Worm (Caenorhabditis elegans) whole organism, mixed stage, embryonic: ENCODE data around the gene gcy-5.

Source experiments
- M03D4.4 ChIP-seq: sonication (generic microtip); optimal IDR thresholded peaks from 2 replicates; lab custom pipeline; 2017; ENCODE audit warnings: mild to moderate bottlenecking, missing genetic modification characterization, missing compliant biosample characterization
- bed-3 ChIP-seq: fragments of 200-800 bp; sonication (Bioruptor generic); optimal IDR thresholded peaks from 3 replicates; lab custom pipeline; 2018; ENCODE audit warnings: mild to moderate bottlenecking, missing genetic modification characterization, moderate library complexity, missing compliant biosample characterization
- blmp-1 ChIP-seq: fragments of 150-350 bp; optimal IDR thresholded peaks from 2 replicates; lab custom pipeline; 2014; ENCODE audit warnings: missing biosample characterization, missing genetic modification characterization
- ceh-39 ChIP-seq: fragments of 150-350 bp; optimal IDR thresholded peaks from 2 replicates; lab custom pipeline; 2014; ENCODE audit warnings: missing biosample characterization, missing genetic modification characterization
- ceh-43 ChIP-seq: fragments of 200-800 bp; sonication (Bioruptor generic); optimal IDR thresholded peaks from 2 replicates; lab custom pipeline; 2018; ENCODE audit warnings: mild to moderate bottlenecking, missing genetic modification characterization, moderate library complexity, missing compliant biosample characterization
- ces-1 ChIP-seq: fragments of 150-350 bp; optimal IDR thresholded peaks from 2 replicates; lab custom pipeline; 2014; ENCODE audit warnings: missing biosample characterization, missing genetic modification reagents, missing genetic modification characterization
- cnd-1 ChIP-seq: fragments of 200-800 bp; sonication (Bioruptor generic); optimal IDR thresholded peaks from 2 replicates; lab custom pipeline; 2018; ENCODE audit warnings: mild to moderate bottlenecking, missing genetic modification characterization, missing compliant biosample characterization
- drap-1 ChIP-seq: fragments of 200-800 bp; sonication (Bioruptor generic); optimal IDR thresholded peaks from 3 replicates; lab custom pipeline; 2018; ENCODE audit warnings: mild to moderate bottlenecking, missing genetic modification characterization, missing compliant biosample characterization
- elt-1 ChIP-seq: sonication (generic microtip); optimal IDR thresholded peaks from 2 replicates; lab custom pipeline; 2017; ENCODE audit warnings: missing genetic modification characterization, mild to moderate bottlenecking, missing compliant biosample characterization, antibody characterized with exemption, moderate library complexity, borderline replicate concordance; ENCODE audit not compliant: insufficient read depth
- elt-3 ChIP-seq: fragments of 150-350 bp; optimal IDR thresholded peaks from 2 replicates; lab custom pipeline; 2014; ENCODE audit warnings: missing biosample characterization, missing genetic modification characterization
- flh-1 ChIP-seq: fragments of 200-800 bp; sonication (Bioruptor generic); optimal IDR thresholded peaks from 2 replicates; lab custom pipeline; 2018; ENCODE audit warnings: mild to moderate bottlenecking, missing genetic modification characterization, moderate library complexity, missing compliant biosample characterization
- ham-2 ChIP-seq: fragments of 200-800 bp; sonication (Bioruptor generic); optimal IDR thresholded peaks from 2 replicates; lab custom pipeline; 2018; ENCODE audit warnings: mild to moderate bottlenecking, missing genetic modification characterization, missing compliant biosample characterization
- hlh-1 ChIP-seq: fragments of 150-350 bp; optimal IDR thresholded peaks from 2 replicates; lab custom pipeline; 2014; ENCODE audit warnings: missing biosample characterization, missing genetic modification reagents, missing genetic modification characterization
- lin-13 ChIP-seq: fragments of 150-350 bp; optimal IDR thresholded peaks from 2 replicates; lab custom pipeline; 2014; ENCODE audit warnings: missing biosample characterization, missing genetic modification characterization
- lin-32 ChIP-seq: fragments of 200-800 bp; sonication (Bioruptor generic); optimal IDR thresholded peaks from 2 replicates; lab custom pipeline; 2018; ENCODE audit warnings: mild to moderate bottlenecking, missing genetic modification characterization, missing compliant biosample characterization
- mep-1 ChIP-seq: fragments of 150-350 bp; optimal IDR thresholded peaks from 2 replicates; lab custom pipeline; 2017; ENCODE audit warnings: missing biosample characterization, missing genetic modification reagents, missing genetic modification characterization, inconsistent platforms
- mls-2 ChIP-seq: sonication (generic microtip); optimal IDR thresholded peaks from 2 replicates; lab custom pipeline; 2016; ENCODE audit warnings: mild to moderate bottlenecking, missing genetic modification characterization, moderate library complexity, missing compliant biosample characterization
- nhr-12 ChIP-seq: fragments of 150-350 bp; optimal IDR thresholded peaks from 2 replicates; lab custom pipeline; 2014; ENCODE audit warnings: missing biosample characterization, missing genetic modification characterization
- nhr-2 ChIP-seq: fragments of 150-350 bp; optimal IDR thresholded peaks from 2 replicates; lab custom pipeline; 2014; ENCODE audit warnings: missing biosample characterization, missing genetic modification characterization
- nhr-237 ChIP-seq: fragments of 150-350 bp; optimal IDR thresholded peaks from 2 replicates; lab custom pipeline; 2014; ENCODE audit warnings: missing biosample characterization, missing genetic modification characterization
- nhr-28 ChIP-seq: fragments of 150-350 bp; optimal IDR thresholded peaks from 2 replicates; lab custom pipeline; 2014; ENCODE audit warnings: missing biosample characterization, missing genetic modification characterization
- nhr-76 ChIP-seq: sonication (generic microtip); optimal IDR thresholded peaks from 2 replicates; lab custom pipeline; 2017; ENCODE audit warnings: missing biosample characterization, missing genetic modification characterization
- pha-4 ChIP-seq: fragments of 150-350 bp; optimal IDR thresholded peaks from 2 replicates; lab custom pipeline; 2018; ENCODE audit warnings: missing biosample characterization, missing genetic modification reagents, missing genetic modification characterization
- sem-2 ChIP-seq: fragments of 200-800 bp; sonication (Bioruptor generic); optimal IDR thresholded peaks from 2 replicates; lab custom pipeline; 2018; ENCODE audit warnings: mild to moderate bottlenecking, missing genetic modification characterization, missing compliant biosample characterization
- snpc-4 ChIP-seq: fragments of 150-350 bp; optimal IDR thresholded peaks from 2 replicates; lab custom pipeline; 2014; ENCODE audit warnings: missing biosample characterization, missing genetic modification characterization
- sptf-1 ChIP-seq: sonication (generic microtip); optimal IDR thresholded peaks from 2 replicates; lab custom pipeline; 2017; ENCODE audit warnings: mild to moderate bottlenecking, missing genetic modification characterization, moderate library complexity, missing compliant biosample characterization
- tbx-8 ChIP-seq: fragments of 200-800 bp; sonication (Bioruptor generic); optimal IDR thresholded peaks from 2 replicates; lab custom pipeline; 2018; ENCODE audit warnings: mild to moderate bottlenecking, missing genetic modification characterization, moderate library complexity, missing compliant biosample characterization
- unc-120 ChIP-seq: sonication (generic microtip); optimal IDR thresholded peaks from 2 replicates; lab custom pipeline; 2017; ENCODE audit warnings: missing genetic modification characterization, missing compliant biosample characterization; ENCODE audit not compliant: poor library complexity, severe bottlenecking
- unc-62 ChIP-seq: fragments of 150-350 bp; optimal IDR thresholded peaks from 2 replicates; lab custom pipeline; 2014; ENCODE audit warnings: missing biosample characterization, missing genetic modification reagents, missing genetic modification characterization

The gcy-5 gene

DNA sequence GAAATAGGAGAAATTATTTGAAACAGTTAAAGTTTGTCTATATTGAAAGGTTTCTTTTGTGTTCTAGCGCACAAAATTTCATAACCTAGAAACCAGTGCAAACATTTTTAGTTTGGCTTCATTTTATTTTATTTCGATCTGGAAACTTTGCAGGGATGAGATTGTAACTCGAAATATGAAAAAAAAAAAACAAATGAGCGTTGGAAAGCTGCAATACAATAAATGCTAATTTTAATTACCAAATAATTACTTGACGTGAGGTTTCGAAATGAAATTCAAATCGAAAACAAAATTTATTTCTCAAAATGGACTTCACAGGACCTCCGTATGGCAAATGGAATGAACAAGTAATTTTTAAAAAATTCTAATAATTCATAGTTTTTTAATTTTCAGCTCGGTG, 988 bp upstream of the gcy-5 start, which contains the start of gene M02G9.4:
Gene M02G9.4, plus strand, starts transcription at position 301 of the 400 bp plus-strand sequence.
- TF ChIP-seq M03D4.4 (tag; lab: Kevin White, UChicago) (no peak), nhr-2 (tag; lab: Kevin White, UChicago) (no peak), drap-1 (GFP tag; lab: Kevin White, UChicago) (no peak), ceh-43 (no peak), elt-1 (tag; lab: Kevin White, UChicago) (no peak), lin-13 (tag; lab: Kevin White, UChicago) (no peak), nhr-28 (tag; lab: Kevin White, UChicago) (no peak)

DNA sequence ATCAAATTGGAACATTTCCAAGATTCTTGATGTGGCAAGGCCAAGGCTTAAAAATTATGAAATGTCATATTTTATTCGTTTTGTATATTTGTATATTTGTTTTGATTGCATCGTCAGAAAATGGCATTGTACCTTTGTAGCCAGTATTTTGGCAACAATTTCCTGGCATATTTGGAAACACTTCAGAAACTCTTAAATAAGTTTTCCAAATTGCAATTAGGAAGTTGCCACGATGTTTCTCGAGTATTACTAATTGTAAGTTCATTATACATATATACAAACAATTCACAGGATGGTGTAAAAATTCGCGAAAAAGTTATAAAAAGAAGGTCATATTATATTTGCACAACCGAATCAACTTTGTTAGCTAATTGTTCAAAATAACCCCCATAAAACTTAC, 767 bp downstream of the gcy-5 start, which contains the start of gene idpp-8:
Gene idpp-8, plus strand, starts transcription at position 301 of the 400 bp plus-strand sequence.
- TF ChIP-seq bed-3 (GFP tag; lab: Kevin White, UChicago) (no peak), elt-1 (tag; lab: Kevin White, UChicago) (no peak), nhr-237 (tag; lab: Kevin White, UChicago) (no peak), nhr-2 (tag; lab: Kevin White, UChicago) (no peak), blmp-1 (tag; lab: Kevin White, UChicago) (no peak), nhr-76 (tag; lab: Kevin White, UChicago) (no peak), nhr-12 (no peak)
- TF ChIP-seq, all 35 proteins: peak for 0

ce11 chrII:10311973-10312372, 4.0 kb downstream of the gcy-5 start, which contains the start of gene srlf-34:
Gene srlf-34, plus strand, starts transcription at chrII:10312293.
- no peak for TF ChIP-seq snpc-4
- TF ChIP-seq ces-1: no peak
- no peak for TF ChIP-seq unc-62 (GFP tag; lab: Kevin White, UChicago)
- no peak for TF ChIP-seq flh-1 (GFP tag; lab: Kevin White, UChicago)
- TF ChIP-seq hlh-1: no peak
- no peak for TF ChIP-seq tbx-8 (GFP tag; lab: Kevin White, UChicago)
- no peak for TF ChIP-seq unc-120
- no peak for TF ChIP-seq blmp-1 (tag; lab: Kevin White, UChicago)
- TF ChIP-seq pha-4 (tag; lab: Kevin White, UChicago): no peak
- TF ChIP-seq ceh-39 (tag; lab: Kevin White, UChicago): no peak
- no peak for TF ChIP-seq sem-2
- TF ChIP-seq nhr-28 (tag; lab: Kevin White, UChicago): no peak
- no peak for TF ChIP-seq M03D4.4 (tag; lab: Kevin White, UChicago)
- no peak for TF ChIP-seq cnd-1 (tag; lab: Kevin White, UChicago)
- no peak for TF ChIP-seq sptf-1 (tag; lab: Kevin White, UChicago)
- no peak for TF ChIP-seq ceh-43
- TF ChIP-seq nhr-76 (tag; lab: Kevin White, UChicago): no peak
- no peak for TF ChIP-seq drap-1 (GFP tag; lab: Kevin White, UChicago)
- no peak for TF ChIP-seq lin-32 (GFP tag; lab: Kevin White, UChicago)
- no peak for TF ChIP-seq elt-3 (tag; lab: Kevin White, UChicago)

ce11 chrII:10309337-10309736, 6.7 kb downstream of the gcy-5 start, which contains the start of gene ZK970.8:
Gene ZK970.8, plus strand, starts transcription at chrII:10309637.
- TF ChIP-seq lin-32 (GFP tag; lab: Kevin White, UChicago): no peak
- no peak for TF ChIP-seq sptf-1 (tag; lab: Kevin White, UChicago)
- TF ChIP-seq elt-1 (tag; lab: Kevin White, UChicago): no peak
- no peak for TF ChIP-seq M03D4.4 (tag; lab: Kevin White, UChicago)
- TF ChIP-seq nhr-12: no peak
- TF ChIP-seq nhr-2 (tag; lab: Kevin White, UChicago): no peak
- TF ChIP-seq drap-1 (GFP tag; lab: Kevin White, UChicago): no peak

- no peak for TF ChIP-seq flh-1 (GFP tag; lab: Kevin White, UChicago)
- no peak for TF ChIP-seq unc-62 (GFP tag; lab: Kevin White, UChicago)
- TF ChIP-seq ham-2 (GFP tag; lab: Kevin White, UChicago): no peak
- no peak for TF ChIP-seq nhr-237 (tag; lab: Kevin White, UChicago)
- no peak for TF ChIP-seq mep-1 (tag; lab: Kevin White, UChicago)
- no peak for TF ChIP-seq mls-2
- TF ChIP-seq lin-32 (GFP tag; lab: Kevin White, UChicago): no peak
- no peak for TF ChIP-seq elt-1 (tag; lab: Kevin White, UChicago)
- no peak for TF ChIP-seq nhr-2 (tag; lab: Kevin White, UChicago)
- no peak for TF ChIP-seq cnd-1 (tag; lab: Kevin White, UChicago)
- TF ChIP-seq nhr-12: no peak
- no peak for TF ChIP-seq hlh-1
- no peak for TF ChIP-seq snpc-4
Observed at ce11 chrII:10308726-10309125, 7.3 kb downstream of the gcy-5 start, which contains the start of gene gcy-4. Gene gcy-4, minus strand, starts transcription at chrII:10308826.
